Fruit fly (Drosophila melanogaster): ENCODE results near the gene dpr11.

Gene dpr11

DNA sequence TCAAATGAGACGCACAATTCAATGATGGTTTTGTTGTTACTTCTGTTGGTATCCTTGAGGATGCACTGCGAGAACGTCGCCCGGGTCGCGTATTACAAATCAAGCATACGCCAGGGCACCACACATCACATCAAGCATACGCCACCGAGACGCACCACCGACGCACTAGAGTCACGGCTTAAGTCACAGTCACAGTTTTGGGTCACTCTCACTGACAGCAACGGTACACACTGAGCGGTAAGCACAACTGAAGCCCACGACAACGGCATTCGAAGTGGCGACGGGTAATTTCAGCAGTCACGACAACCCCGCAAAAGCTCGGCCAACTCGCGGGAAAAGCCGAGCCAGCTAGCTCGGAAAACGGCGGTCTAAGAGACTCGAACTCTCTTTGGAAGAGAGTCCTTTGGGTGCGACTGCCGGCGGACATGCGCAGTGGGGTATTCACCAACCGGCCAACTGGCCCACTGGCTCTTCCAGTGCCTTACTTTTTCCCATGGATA is at the start of gene dpr11:
Gene dpr11, minus strand, starts transcription at position 263 of the 500 bp plus-strand sequence.
- TF ChIP-seq kay (GFP tag; ENCODE audit: borderline replicate concordance), result no peak
- no peak for TF ChIP-seq CG14711 (tag; optimal IDR thresholded peaks at IDR 0.05)
- no peak for TF ChIP-seq CG11617 (GFP tag; optimal IDR thresholded peaks at IDR 0.05)
- TF ChIP-seq bab1 (GFP tag; optimal IDR thresholded peaks at IDR 0.05), result no peak
- no peak for TF ChIP-seq cic (GFP tag; optimal IDR thresholded peaks at IDR 0.05)
- no peak for TF ChIP-seq CG1620 (GFP tag; optimal IDR thresholded peaks at IDR 0.05)
- TF ChIP-seq Crg-1 (GFP tag; optimal IDR thresholded peaks at IDR 0.05), result no peak
- no peak for TF ChIP-seq CG7045 (GFP tag; optimal IDR thresholded peaks at IDR 0.05)
- TF ChIP-seq pad (GFP tag; optimal IDR thresholded peaks at IDR 0.05), result no peak
- no peak for TF ChIP-seq tj (GFP tag; optimal IDR thresholded peaks at IDR 0.05)
- TF ChIP-seq CG12768 (GFP tag; optimal IDR thresholded peaks at IDR 0.05), result no peak
- TF ChIP-seq CG33017 (tag; optimal IDR thresholded peaks at IDR 0.05), result no peak
- no peak for TF ChIP-seq CG5204 (GFP tag; optimal IDR thresholded peaks at IDR 0.05)
- TF ChIP-seq cnc (optimal IDR thresholded peaks at IDR 0.05), result no peak
- no peak for TF ChIP-seq ovo (GFP tag; optimal IDR thresholded peaks at IDR 0.05)
- TF ChIP-seq toe (GFP tag; optimal IDR thresholded peaks at IDR 0.05), result no peak
- TF ChIP-seq Mnt (GFP tag; optimal IDR thresholded peaks at IDR 0.05), result no peak

dm6 chr3R:6640932-6641331 is 47.8 kb upstream of the dpr11 start, which contains the start of gene CG31286:
Gene CG31286, plus strand, starts transcription at chr3R:6641232.
- TF ChIP-seq ovo (GFP tag; optimal IDR thresholded peaks at IDR 0.05) (no peak), CG11617 (GFP tag; optimal IDR thresholded peaks at IDR 0.05) (no peak), Clk (GFP tag; optimal IDR thresholded peaks at IDR 0.05) (no peak), CG7045 (GFP tag; optimal IDR thresholded peaks at IDR 0.05) (no peak), Mnt (GFP tag; optimal IDR thresholded peaks at IDR 0.05) (no peak), CG33017 (tag; optimal IDR thresholded peaks at IDR 0.05) (no peak), Hr96 (GFP tag; optimal IDR thresholded peaks at IDR 0.05) (no peak), cic (GFP tag; optimal IDR thresholded peaks at IDR 0.05) (no peak), pad (GFP tag; optimal IDR thresholded peaks at IDR 0.05) (no peak), CG7101 (tag; optimal IDR thresholded peaks at IDR 0.05) (no peak), CG14711 (tag; optimal IDR thresholded peaks at IDR 0.05) (no peak)

dm6 chr3R:6629851-6630250 is 36.7 kb upstream of the dpr11 start, which contains the start of gene sunz:
Gene sunz, plus strand, starts transcription at chr3R:6630151.
- TF ChIP-seq kay (GFP tag; ENCODE audit: borderline replicate concordance) (no peak), Crg-1 (GFP tag; optimal IDR thresholded peaks at IDR 0.05) (no peak), Clk (GFP tag; optimal IDR thresholded peaks at IDR 0.05) (no peak), CG5204 (GFP tag; optimal IDR thresholded peaks at IDR 0.05) (no peak), cnc (optimal IDR thresholded peaks at IDR 0.05) (no peak), CG7045 (GFP tag; optimal IDR thresholded peaks at IDR 0.05) (no peak), Mnt (GFP tag; optimal IDR thresholded peaks at IDR 0.05) (no peak), cic (GFP tag; optimal IDR thresholded peaks at IDR 0.05) (no peak), CG1620 (GFP tag; optimal IDR thresholded peaks at IDR 0.05) (no peak), Hr96 (GFP tag; optimal IDR thresholded peaks at IDR 0.05) (no peak), CG33017 (tag; optimal IDR thresholded peaks at IDR 0.05) (no peak)

dm6 chr3R:6629221-6629620 is 36.1 kb upstream of the dpr11 start, which contains the start of gene CG15177:
Gene CG15177, minus strand, starts transcription at chr3R:6629321.
- TF ChIP-seq Mnt (GFP tag; optimal IDR thresholded peaks at IDR 0.05) (no peak), CG11617 (GFP tag; optimal IDR thresholded peaks at IDR 0.05) (no peak), Clk (GFP tag; optimal IDR thresholded peaks at IDR 0.05) (no peak), CG14711 (tag; optimal IDR thresholded peaks at IDR 0.05) (no peak), tj (GFP tag; optimal IDR thresholded peaks at IDR 0.05) (no peak), bab1 (GFP tag; optimal IDR thresholded peaks at IDR 0.05) (no peak), CG1620 (GFP tag; optimal IDR thresholded peaks at IDR 0.05) (no peak), cnc (optimal IDR thresholded peaks at IDR 0.05) (no peak), CG12768 (GFP tag; optimal IDR thresholded peaks at IDR 0.05) (no peak), ovo (GFP tag; optimal IDR thresholded peaks at IDR 0.05) (no peak), Hr96 (GFP tag; optimal IDR thresholded peaks at IDR 0.05) (no peak), toe (GFP tag; optimal IDR thresholded peaks at IDR 0.05) (no peak), kay (GFP tag; ENCODE audit: borderline replicate concordance) (no peak), CG7045 (GFP tag; optimal IDR thresholded peaks at IDR 0.05) (no peak), CG7101 (tag; optimal IDR thresholded peaks at IDR 0.05) (no peak), cic (GFP tag; optimal IDR thresholded peaks at IDR 0.05) (no peak), CG33017 (tag; optimal IDR thresholded peaks at IDR 0.05) (no peak), Crg-1 (GFP tag; optimal IDR thresholded peaks at IDR 0.05) (no peak)

DNA sequence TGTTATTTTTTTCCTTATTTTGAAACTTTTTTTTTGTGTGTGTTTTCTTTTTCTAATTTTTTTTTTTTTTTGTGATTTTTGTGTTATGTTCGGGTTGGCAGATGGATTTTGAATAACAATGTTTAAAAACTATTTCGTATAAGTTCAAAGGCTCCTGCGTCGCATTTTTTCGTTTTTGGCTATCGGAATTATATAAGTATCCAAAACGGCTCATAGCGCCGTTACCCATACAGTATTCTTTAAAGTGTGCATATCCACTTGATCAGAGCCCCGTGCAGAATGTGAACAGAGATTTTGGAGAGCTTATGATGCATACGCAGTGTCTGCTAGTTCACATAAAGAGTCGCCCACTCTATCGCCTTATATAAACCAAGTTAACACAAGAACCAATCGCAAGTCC is 34.7 kb upstream of the dpr11 start, which contains the start of gene sowi:
Gene sowi, minus strand, starts transcription at position 101 of the 400 bp plus-strand sequence.
- TF ChIP-seq CG5204 (GFP tag; optimal IDR thresholded peaks at IDR 0.05) (no peak), CG11617 (GFP tag; optimal IDR thresholded peaks at IDR 0.05) (no peak), ovo (GFP tag; optimal IDR thresholded peaks at IDR 0.05) (no peak), CG14711 (tag; optimal IDR thresholded peaks at IDR 0.05) (no peak), CG12768 (GFP tag; optimal IDR thresholded peaks at IDR 0.05) (no peak), CG7101 (tag; optimal IDR thresholded peaks at IDR 0.05) (no peak), Crg-1 (GFP tag; optimal IDR thresholded peaks at IDR 0.05) (no peak), CG1620 (GFP tag; optimal IDR thresholded peaks at IDR 0.05) (no peak), CG33017 (tag; optimal IDR thresholded peaks at IDR 0.05) (no peak), cic (GFP tag; optimal IDR thresholded peaks at IDR 0.05) (no peak), pad (GFP tag; optimal IDR thresholded peaks at IDR 0.05) (no peak), cnc (optimal IDR thresholded peaks at IDR 0.05) (no peak), CG7045 (GFP tag; optimal IDR thresholded peaks at IDR 0.05) (no peak), tj (GFP tag; optimal IDR thresholded peaks at IDR 0.05) (no peak)

- TF ChIP-seq Hr96 (GFP tag; optimal IDR thresholded peaks at IDR 0.05) (no peak), CG11617 (GFP tag; optimal IDR thresholded peaks at IDR 0.05) (no peak), cic (GFP tag; optimal IDR thresholded peaks at IDR 0.05) (no peak), pad (GFP tag; optimal IDR thresholded peaks at IDR 0.05) (no peak), CG7045 (GFP tag; optimal IDR thresholded peaks at IDR 0.05) (no peak), bab1 (GFP tag; optimal IDR thresholded peaks at IDR 0.05) (no peak), Mnt (GFP tag; optimal IDR thresholded peaks at IDR 0.05) (no peak), tj (GFP tag; optimal IDR thresholded peaks at IDR 0.05) (no peak), Clk (GFP tag; optimal IDR thresholded peaks at IDR 0.05) (no peak), Crg-1 (GFP tag; optimal IDR thresholded peaks at IDR 0.05) (no peak), CG1620 (GFP tag; optimal IDR thresholded peaks at IDR 0.05) (no peak), CG5204 (GFP tag; optimal IDR thresholded peaks at IDR 0.05) (no peak), cnc (optimal IDR thresholded peaks at IDR 0.05) (no peak), CG7101 (tag; optimal IDR thresholded peaks at IDR 0.05) (no peak), CG14711 (tag; optimal IDR thresholded peaks at IDR 0.05) (no peak), kay (GFP tag; ENCODE audit: borderline replicate concordance) (no peak), CG12768 (GFP tag; optimal IDR thresholded peaks at IDR 0.05) (no peak)
Measured at dm6 chr3R:6608814-6609213, 15.7 kb upstream of the dpr11 start, which contains the start of gene glob2. Gene glob2, minus strand, starts transcription at chr3R:6608914.

Measured in whole organism, adult.